Worm (Caenorhabditis elegans) whole organism, L4 larva: ENCODE results near the gene srbc-59.

Experiments used
- gei-8 ChIP-seq: fragments of 200-800 bp; sonication (Bioruptor generic); optimal IDR thresholded peaks from 2 replicates; lab custom pipeline; 2018; ENCODE audit warnings: mild to moderate bottlenecking, missing genetic modification characterization, missing compliant biosample characterization
- hmg-1.1 ChIP-seq: fragments of 200-800 bp; sonication (Bioruptor generic); IDR thresholded peaks from 2 replicates; pipeline ENCODE4 v1.3.6; 2022; ENCODE audit warnings: missing genetic modification reagents, missing genetic modification characterization, missing compliant biosample characterization
- mes-2 ChIP-seq: sonication (generic microtip); optimal IDR thresholded peaks from 2 replicates; lab custom pipeline; 2016; ENCODE audit warnings: missing genotype, mild to moderate bottlenecking, missing genetic modification characterization, missing compliant biosample characterization; ENCODE audit not compliant: poor library complexity, severe bottlenecking
- ztf-11 ChIP-seq: fragments of 150-350 bp; optimal IDR thresholded peaks from 2 replicates; lab custom pipeline; 2014; ENCODE audit warnings: missing biosample characterization, missing genetic modification characterization

ce11 chrV:738770-739169 lies 39.7 kb upstream of the srbc-59 start, which contains the start of gene srj-24:
- TF ChIP-seq gei-8 (GFP tag; lab: Kevin White, UChicago) = no peak
- no peak for TF ChIP-seq mes-2
- no peak for TF ChIP-seq hmg-1.1
- no peak for TF ChIP-seq ztf-11 (tag; lab: Kevin White, UChicago)
